Fruit fly (Drosophila melanogaster) whole organism, embryonic: ENCODE results near the gene CG10116.

Experiments
- Antp ChIP-seq: fragments of 200-800 bp; sonication (Bioruptor generic); optimal IDR thresholded peaks from 3 replicates; lab custom pipeline; 2016; ENCODE audit warnings: missing biosample characterization, missing genetic modification characterization
- Atf-2 ChIP-seq: fragments of 200-800 bp; sonication (Bioruptor generic); optimal IDR thresholded peaks from 2 replicates; lab custom pipeline; 2016; ENCODE audit warnings: missing biosample characterization, missing genetic modification characterization
- Atf3 ChIP-seq: fragments of 200-800 bp; sonication (Bioruptor generic); optimal IDR thresholded peaks from 3 replicates; lab custom pipeline; 2016; ENCODE audit warnings: missing biosample characterization, missing genetic modification characterization
- BEAF-32 ChIP-seq: fragments of 200-800 bp; sonication (Bioruptor generic); optimal IDR thresholded peaks from 3 replicates; lab custom pipeline; 2017; ENCODE audit warnings: missing biosample characterization, missing genetic modification characterization, mild to moderate bottlenecking, moderate library complexity, missing genetic modification reagents
- CG10959 ChIP-seq: fragments of 200-800 bp; sonication (Bioruptor generic); IDR thresholded peaks from 2 replicates; pipeline ENCODE4 v1.3.6; 2022; ENCODE audit warnings: missing biosample characterization, missing genetic modification characterization
- CG11696 ChIP-seq: fragments of 200-800 bp; sonication (Bioruptor generic); IDR thresholded peaks from 2 replicates; pipeline ENCODE4 v1.3.6; 2022; ENCODE audit warnings: missing biosample characterization, missing genetic modification characterization
- CG12391 ChIP-seq: fragments of 200-800 bp; sonication (Bioruptor generic); optimal IDR thresholded peaks from 3 replicates; lab custom pipeline; 2018; ENCODE audit warnings: missing biosample characterization, mild to moderate bottlenecking, missing genetic modification characterization, moderate library complexity
- CG14710 ChIP-seq: fragments of 200-800 bp; sonication (Bioruptor generic); optimal IDR thresholded peaks from 3 replicates; lab custom pipeline; 2019; ENCODE audit warnings: missing biosample characterization, mild to moderate bottlenecking, missing genetic modification characterization, moderate library complexity
- CG14860 ChIP-seq: fragments of 200-800 bp; sonication (Bioruptor generic); IDR thresholded peaks from 3 replicates; pipeline ENCODE4 v1.3.6; 2022; ENCODE audit warnings: missing biosample characterization, missing genetic modification characterization; ENCODE audit not compliant: partially characterized antibody
- CG16813 ChIP-seq: fragments of 200-800 bp; sonication (Bioruptor generic); IDR thresholded peaks from 3 replicates; pipeline ENCODE4 v1.3.6; 2022; ENCODE audit warnings: missing biosample characterization, missing genetic modification characterization; ENCODE audit not compliant: partially characterized antibody
- CG17385 ChIP-seq: fragments of 200-800 bp; sonication (Bioruptor generic); optimal IDR thresholded peaks from 3 replicates; lab custom pipeline; 2018; ENCODE audit warnings: missing biosample characterization, mild to moderate bottlenecking, missing genetic modification characterization
- CG17912 ChIP-seq: fragments of 200-800 bp; sonication (Bioruptor generic); optimal IDR thresholded peaks from 2 replicates; lab custom pipeline; 2018; ENCODE audit warnings: missing biosample characterization, mild to moderate bottlenecking, missing genetic modification characterization
- CG2875 ChIP-seq: fragments of 200-800 bp; sonication (Bioruptor generic); optimal IDR thresholded peaks from 2 replicates; lab custom pipeline; 2017; ENCODE audit warnings: missing biosample characterization, mild to moderate bottlenecking, missing genetic modification characterization, missing genetic modification reagents
- CG30020 ChIP-seq: fragments of 200-800 bp; optimal IDR thresholded peaks from 2 replicates; lab custom pipeline; 2019; ENCODE audit warnings: missing biosample characterization, mild to moderate bottlenecking, missing genetic modification characterization, moderate library complexity
- CG30431 ChIP-seq: fragments of 200-800 bp; sonication (Bioruptor generic); optimal IDR thresholded peaks from 2 replicates; lab custom pipeline; 2017; ENCODE audit warnings: missing biosample characterization, missing genetic modification characterization
- CG31441 ChIP-seq: fragments of 200-800 bp; sonication (Bioruptor generic); IDR thresholded peaks from 2 replicates; pipeline ENCODE4 v1.3.6; 2022; ENCODE audit warnings: missing biosample characterization, missing genetic modification characterization
- CG34224 ChIP-seq: fragments of 200-800 bp; sonication (Bioruptor generic); IDR thresholded peaks from 3 replicates; pipeline ENCODE4 v1.3.6; 2022; ENCODE audit warnings: missing biosample characterization, missing genetic modification characterization; ENCODE audit not compliant: partially characterized antibody
- CG4854 ChIP-seq: fragments of 200-800 bp; sonication (Bioruptor generic); optimal IDR thresholded peaks from 2 replicates; lab custom pipeline; 2016; ENCODE audit warnings: missing biosample characterization, missing genetic modification characterization, inconsistent platforms
- CG7786 ChIP-seq: fragments of 200-800 bp; sonication (Bioruptor generic); optimal IDR thresholded peaks from 2 replicates; lab custom pipeline; 2016; ENCODE audit warnings: missing biosample characterization, missing genetic modification characterization
- CG8290 ChIP-seq, 3 experiments: fragments of 200-800 bp; sonication (Bioruptor generic); optimal IDR thresholded peaks; 2 replicates each; lab custom pipeline; 2016 to 2019; ENCODE audit warnings: missing biosample characterization in 3 of 3, missing genetic modification characterization in 3 of 3, mild to moderate bottlenecking in 2 of 3, moderate library complexity in 1 of 3
- CG9609 ChIP-seq: fragments of 200-800 bp; sonication (Bioruptor generic); optimal IDR thresholded peaks from 3 replicates; lab custom pipeline; 2016; ENCODE audit warnings: missing biosample characterization, missing genetic modification characterization
- Gug ChIP-seq: fragments of 200-800 bp; sonication (Bioruptor generic); IDR thresholded peaks from 4 replicates; pipeline ENCODE4 v1.3.6; 2022; ENCODE audit warnings: missing biosample characterization, missing genetic modification characterization
- HLH54F ChIP-seq: fragments of 200-800 bp; sonication (Bioruptor generic); optimal IDR thresholded peaks from 3 replicates; lab custom pipeline; 2016; ENCODE audit warnings: missing biosample characterization, missing genetic modification characterization
- Med ChIP-seq: fragments of 200-800 bp; sonication (Bioruptor generic); peaks from one replicate; lab custom pipeline; 2016; ENCODE audit warnings: missing biosample characterization, missing genetic modification characterization, mild to moderate bottlenecking, inconsistent platforms, moderate library complexity
- Opbp ChIP-seq: fragments of 200-800 bp; sonication (Bioruptor generic); IDR thresholded peaks from 3 replicates; pipeline ENCODE4 v1.3.6; 2022; ENCODE audit warnings: missing biosample characterization, missing genetic modification characterization; ENCODE audit not compliant: partially characterized antibody
- Rx ChIP-seq: fragments of 200-800 bp; sonication (Bioruptor generic); IDR thresholded peaks from 2 replicates; pipeline ENCODE4 v1.3.6; 2022; ENCODE audit warnings: missing biosample characterization, missing genetic modification characterization
- Scr ChIP-seq: fragments of 200-800 bp; sonication (Bioruptor generic); IDR thresholded peaks from 2 replicates; pipeline ENCODE4 v1.3.6; 2022; ENCODE audit warnings: missing biosample characterization, missing genetic modification characterization; ENCODE audit not compliant: partially characterized antibody
- Taf1 ChIP-seq: fragments of 200-800 bp; sonication (Bioruptor generic); IDR thresholded peaks from 2 replicates; pipeline ENCODE4 v1.3.6; 2022; ENCODE audit warnings: missing biosample characterization, missing genetic modification characterization
- ap ChIP-seq: fragments of 200-800 bp; sonication (Bioruptor generic); IDR thresholded peaks from 2 replicates; pipeline ENCODE4 v1.3.6; 2022; ENCODE audit warnings: missing biosample characterization, missing genetic modification characterization
- ara ChIP-seq: fragments of 200-800 bp; sonication (Bioruptor generic); IDR thresholded peaks from 2 replicates; pipeline ENCODE4 v1.3.6; 2022; ENCODE audit warnings: missing biosample characterization, missing genetic modification characterization
- cwo ChIP-seq: fragments of 200-800 bp; sonication (Bioruptor generic); optimal IDR thresholded peaks from 3 replicates; lab custom pipeline; 2017; ENCODE audit warnings: missing biosample characterization, missing genetic modification characterization, mild to moderate bottlenecking, moderate library complexity, missing genetic modification reagents
- emc ChIP-seq: fragments of 200-800 bp; sonication (Bioruptor generic); optimal IDR thresholded peaks from 2 replicates; lab custom pipeline; 2016; ENCODE audit warnings: missing biosample characterization, missing genetic modification characterization
- exex ChIP-seq: fragments of 200-800 bp; sonication (Bioruptor generic); optimal IDR thresholded peaks from 4 replicates; lab custom pipeline; 2018; ENCODE audit warnings: missing biosample characterization, mild to moderate bottlenecking, missing genetic modification characterization, moderate library complexity
- fu2 ChIP-seq: fragments of 200-800 bp; sonication (Bioruptor generic); optimal IDR thresholded peaks from 2 replicates; lab custom pipeline; 2016; ENCODE audit warnings: missing biosample characterization, missing genetic modification characterization
- kni ChIP-seq: fragments of 200-800 bp; sonication (Bioruptor generic); optimal IDR thresholded peaks from 3 replicates; lab custom pipeline; 2017; ENCODE audit warnings: mild to moderate bottlenecking, missing biosample characterization, missing genetic modification reagents, missing genetic modification characterization
- lola ChIP-seq, 3 experiments: fragments of >200 bp in 2 of 3; fragments of 200-800 bp in 1 of 3; sonication (Bioruptor generic) in 1 of 3; optimal IDR thresholded peaks; 2 replicates each; lab custom pipeline; 2017 to 2019; ENCODE audit warnings: missing biosample characterization in 3 of 3, missing genetic modification characterization in 3 of 3, mild to moderate bottlenecking in 1 of 3, moderate library complexity in 1 of 3
- nerfin-1 ChIP-seq: fragments of 200-800 bp; sonication (Bioruptor generic); optimal IDR thresholded peaks from 3 replicates; lab custom pipeline; 2019; ENCODE audit warnings: missing biosample characterization, mild to moderate bottlenecking, missing genetic modification characterization, moderate library complexity
- p53 ChIP-seq: fragments of 200-800 bp; sonication (Bioruptor generic); optimal IDR thresholded peaks from 2 replicates; lab custom pipeline; 2016; ENCODE audit warnings: missing biosample characterization, missing genetic modification characterization
- run ChIP-seq: fragments of 200-800 bp; sonication (Bioruptor generic); optimal IDR thresholded peaks from 3 replicates; lab custom pipeline; 2018; ENCODE audit warnings: missing biosample characterization, mild to moderate bottlenecking, missing genetic modification characterization
- sc ChIP-seq, 3 experiments: fragments of >200 bp in 2 of 3; fragments of 200-800 bp in 1 of 3; sonication (Bioruptor generic) in 1 of 3; optimal IDR thresholded peaks; 2 replicates in 2 of 3; 3 replicates in 1 of 3; lab custom pipeline; 2017; ENCODE audit warnings: mild to moderate bottlenecking in 1 of 3, missing biosample characterization in 1 of 3, missing genetic modification characterization in 1 of 3, missing genetic modification reagents in 1 of 3
- scrt ChIP-seq: fragments of 200-800 bp; sonication (Bioruptor generic); optimal IDR thresholded peaks from 2 replicates; lab custom pipeline; 2018; ENCODE audit warnings: missing biosample characterization, mild to moderate bottlenecking, missing genetic modification characterization, moderate library complexity
- sima ChIP-seq: fragments of 200-800 bp; sonication (Bioruptor generic); optimal IDR thresholded peaks from 2 replicates; lab custom pipeline; 2016; ENCODE audit warnings: missing biosample characterization, missing genetic modification characterization
- slou ChIP-seq: fragments of 200-800 bp; sonication (Bioruptor generic); optimal IDR thresholded peaks from 3 replicates; lab custom pipeline; 2016; ENCODE audit warnings: missing biosample characterization, missing genetic modification characterization
- sqz ChIP-seq: fragments of 200-800 bp; sonication (Bioruptor generic); optimal IDR thresholded peaks from 3 replicates; lab custom pipeline; 2018; ENCODE audit warnings: missing biosample characterization, mild to moderate bottlenecking, missing genetic modification characterization
- sr ChIP-seq: fragments of 200-800 bp; sonication (Bioruptor generic); IDR thresholded peaks from 3 replicates; pipeline ENCODE4 v1.3.6; 2022; ENCODE audit warnings: missing biosample characterization, missing genetic modification characterization
- ttk ChIP-seq: fragments of 200-800 bp; sonication (Bioruptor generic); IDR thresholded peaks from 2 replicates; pipeline ENCODE4 v2.1.2; 2022; ENCODE audit warnings: missing biosample characterization, missing genetic modification characterization
- wdn ChIP-seq: fragments of 200-800 bp; sonication (Bioruptor generic); IDR thresholded peaks from 2 replicates; pipeline ENCODE4 v1.3.6; 2022; ENCODE audit warnings: missing biosample characterization, missing genetic modification characterization

Gene CG10116

dm6 chr3L:13476566-13477452, 19.8 kb upstream of the CG10116 start (continued):
- TF ChIP-seq CG16813: no peak
- no peak for TF ChIP-seq Antp (GFP tag; lab: Kevin White, UChicago)
- TF ChIP-seq CG34224 (GFP tag; lab: Robert Waterston, UW): peak; percentile 72
- no peak for TF ChIP-seq p53 (GFP tag; lab: Kevin White, UChicago)
- TF ChIP-seq sima (GFP tag; lab: Kevin White, UChicago): no peak
- TF ChIP-seq CG4854 (GFP tag; lab: Kevin White, UChicago): peak; percentile 79
- peak; percentile 61 for TF ChIP-seq wdn (GFP tag; lab: Robert Waterston, UW)
- TF ChIP-seq ttk (GFP tag; lab: Robert Waterston, UW): peak; percentile 80
- TF ChIP-seq Taf1: peak; percentile 64
- TF ChIP-seq ap (GFP tag; lab: Robert Waterston, UW): peak; percentile 66
- TF ChIP-seq CG11696: peak; percentile 75
- peak; percentile 55 for TF ChIP-seq CG8290 (GFP tag; optimal IDR thresholded peaks at IDR 0.05; lab: Kevin White, UChicago)
- peak in 1 of 2 experiments; percentile 53 for TF ChIP-seq CG8290 (tag; optimal IDR thresholded peaks at IDR 0.05; lab: Kevin White, UChicago)
- TF ChIP-seq exex (tag; lab: Kevin White, UChicago): peak; percentile 16
- TF ChIP-seq Scr (GFP tag; lab: Robert Waterston, UW): no peak
- TF ChIP-seq CG14860: no peak
- TF ChIP-seq CG30020: peak; percentile 50
- TF ChIP-seq Gug (GFP tag; lab: Robert Waterston, UW): peak; percentile 82; the same call in 3 of the 4 replicates
- TF ChIP-seq BEAF-32 (GFP tag; lab: Kevin White, UChicago): no peak
- 0 out of 2 replicates have a peak, but pooled peaks have one; percentile 19 for TF ChIP-seq CG10959 (GFP tag; lab: Robert Waterston, UW)
- peak; percentile 78 for TF ChIP-seq CG30431
- TF ChIP-seq Atf-2 (GFP tag; lab: Kevin White, UChicago): peak; percentile 32
- TF ChIP-seq HLH54F (GFP tag; lab: Kevin White, UChicago): peak; percentile 70
- peak; percentile 61 for TF ChIP-seq fu2 (GFP tag; lab: Kevin White, UChicago)
- peak; percentile 92 for TF ChIP-seq CG31441 (GFP tag; lab: Robert Waterston, UW)
- peak; percentile 86 for TF ChIP-seq scrt (GFP tag; lab: Kevin White, UChicago)
- peak; percentile 91 for TF ChIP-seq Med (GFP tag; lab: Kevin White, UChicago)
- TF ChIP-seq Atf3 (GFP tag; lab: Kevin White, UChicago): peak; percentile 28
- TF ChIP-seq slou (GFP tag; lab: Kevin White, UChicago): peak; percentile 67
- no peak for TF ChIP-seq Opbp (GFP tag; lab: Robert Waterston, UW)
- peak; percentile 88 for TF ChIP-seq cwo (GFP tag; lab: Kevin White, UChicago)
- peak; percentile 63 for TF ChIP-seq sqz
- peak; percentile 79 for TF ChIP-seq Rx
- TF ChIP-seq lola (GFP tag; optimal IDR thresholded peaks at IDR 0.05; lab: Kevin White, UChicago): peak in 1 of 3 experiments; percentile 84
- peak; percentile 81 for TF ChIP-seq run (tag; lab: Kevin White, UChicago)
- TF ChIP-seq CG17385 (GFP tag; lab: Kevin White, UChicago): peak; percentile 82
- TF ChIP-seq nerfin-1: peak; percentile 83
- TF ChIP-seq CG7786 (GFP tag; lab: Kevin White, UChicago): peak; percentile 52
- TF ChIP-seq CG17912: peak; percentile 57
- TF ChIP-seq ara: peak; percentile 72
- peak; percentile 80 for TF ChIP-seq CG2875
- peak; percentile 92 for TF ChIP-seq CG12391 (tag; lab: Kevin White, UChicago)
- peak; percentile 86 for TF ChIP-seq CG14710
- TF ChIP-seq emc (GFP tag; lab: Kevin White, UChicago): peak; percentile 63
- TF ChIP-seq kni (GFP tag; lab: Kevin White, UChicago): peak; percentile 82
- peak; percentile 85 for TF ChIP-seq sr (GFP tag; lab: Robert Waterston, UW)
- TF ChIP-seq CG9609 (GFP tag; lab: Kevin White, UChicago): peak; percentile 56
- TF ChIP-seq sc (optimal IDR thresholded peaks at IDR 0.05; lab: Kevin White, UChicago): no peak
- TF ChIP-seq sc (GFP tag; optimal IDR thresholded peaks at IDR 0.05; lab: Kevin White, UChicago): peak; percentile 87
